Worm (Caenorhabditis elegans): ENCODE results near the gene F28C1.3.
A peak's percentile ranks its signal among the peaks of the same experiment; 100 is the strongest.

F28C1.3 gene

DNA sequence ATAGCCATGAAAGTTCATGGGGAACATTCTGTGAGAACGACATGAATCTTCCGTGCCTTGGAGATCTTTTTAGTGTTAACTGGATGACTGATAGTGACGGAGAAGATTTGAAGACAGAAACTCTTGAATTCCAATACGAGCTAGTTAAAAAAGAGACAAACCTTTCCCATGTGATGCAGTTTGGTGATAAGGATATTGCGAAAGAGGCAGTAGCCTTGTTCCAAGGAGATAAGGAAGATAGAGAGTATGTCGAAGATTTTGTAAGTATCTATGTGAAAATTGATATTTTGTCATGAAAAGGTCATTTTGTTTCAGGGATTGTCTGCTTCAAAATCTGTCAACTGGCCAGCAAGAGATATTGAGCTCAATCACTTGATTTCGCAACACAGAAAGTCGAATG is 45.4 kb downstream of the F28C1.3 start:
- TF ChIP-seq B0019.2 (GFP tag; conservative IDR thresholded peaks at IDR 0.05) = no peak
- peak; percentile 79 for TF ChIP-seq cebp-1 (GFP tag; IDR thresholded peaks at IDR 0.05)
- TF ChIP-seq cebp-1 (tag; optimal IDR thresholded peaks at IDR 0.05) = peak; percentile 93
- peak; percentile 35 for TF ChIP-seq nhr-80 (tag; optimal IDR thresholded peaks at IDR 0.05)

ce11 chrV:12517148-12517547 is 48.7 kb downstream of the F28C1.3 start, which contains the start of gene cal-1:
Gene cal-1 (minus strand): TSS chrV:12517248.
- peak; percentile 10 for TF ChIP-seq unc-62 (GFP tag; optimal IDR thresholded peaks at IDR 0.05)
- no peak for TF ChIP-seq nfyb-1 (GFP tag; IDR thresholded peaks at IDR 0.05)

DNA sequence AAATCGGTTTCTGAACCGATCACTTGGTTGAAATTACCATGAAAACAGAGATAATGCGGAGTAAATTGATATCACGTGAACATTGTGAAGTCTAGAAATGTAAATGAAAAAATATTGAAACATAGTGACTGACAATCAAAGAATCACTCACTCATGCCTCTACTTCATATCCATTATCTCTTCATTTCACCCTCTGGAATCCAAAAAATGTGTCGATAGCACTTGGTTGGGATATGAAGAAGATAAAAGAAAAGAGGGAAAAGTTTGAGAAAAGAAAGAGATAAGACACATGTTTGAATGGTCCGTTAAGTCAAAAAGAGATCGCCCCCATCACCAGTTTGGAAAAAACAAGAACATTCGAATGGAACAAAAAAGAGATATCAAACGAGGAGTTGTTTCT is 49.3 kb downstream of the F28C1.3 start:
- TF ChIP-seq mcd-1 (GFP tag; IDR thresholded peaks at IDR 0.05) (no peak), lin-26 (GFP tag; IDR thresholded peaks at IDR 0.05) (no peak), F55B11.4 (tag; optimal IDR thresholded peaks at IDR 0.05; ENCODE audit: borderline replicate concordance, insufficient read depth) (no peak), lin-35 (GFP tag; optimal IDR thresholded peaks at IDR 0.05) (no peak), hlh-12 (tag; optimal IDR thresholded peaks at IDR 0.05) (no peak), zfh-2 (GFP tag; conservative IDR thresholded peaks at IDR 0.05) (no peak), ama-1 (optimal IDR thresholded peaks at IDR 0.05) (no peak), ama-1 (GFP tag; optimal IDR thresholded peaks at IDR 0.05) (no peak)

DNA sequence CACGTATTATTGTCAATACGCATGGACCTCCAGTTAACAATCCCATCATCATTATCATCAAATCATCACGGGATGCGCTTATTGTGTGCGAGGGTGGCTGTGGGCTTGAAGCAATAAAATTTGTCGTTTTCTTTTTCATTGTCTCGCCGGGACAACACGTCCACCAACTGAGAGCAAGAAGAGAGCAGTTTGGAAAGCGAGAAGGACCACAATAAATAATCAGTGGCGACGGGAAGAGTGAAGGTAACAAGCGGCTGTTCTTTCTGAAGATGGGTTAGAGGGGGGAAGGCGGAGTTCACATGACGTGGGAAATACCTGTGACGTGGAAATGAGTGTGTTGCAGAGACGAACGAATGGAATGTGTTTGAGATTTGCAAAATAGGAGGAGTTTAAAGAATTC is 50.3 kb downstream of the F28C1.3 start:
- peak; percentile 30 for TF ChIP-seq K12H6.12 (tag; optimal IDR thresholded peaks at IDR 0.05)
- TF ChIP-seq rpc-1 (optimal IDR thresholded peaks at IDR 0.05) = no peak
- TF ChIP-seq rpc-1 (tag; optimal IDR thresholded peaks at IDR 0.05) = no peak
- TF ChIP-seq ztf-22 (GFP tag; optimal IDR thresholded peaks at IDR 0.05) = peak; percentile 19
